Fruit fly (Drosophila melanogaster): ENCODE measurements around the gene CG43091.
A peak's percentile ranks its signal among the peaks of the same experiment; 100 is the strongest.

Gene CG43091

DNA sequence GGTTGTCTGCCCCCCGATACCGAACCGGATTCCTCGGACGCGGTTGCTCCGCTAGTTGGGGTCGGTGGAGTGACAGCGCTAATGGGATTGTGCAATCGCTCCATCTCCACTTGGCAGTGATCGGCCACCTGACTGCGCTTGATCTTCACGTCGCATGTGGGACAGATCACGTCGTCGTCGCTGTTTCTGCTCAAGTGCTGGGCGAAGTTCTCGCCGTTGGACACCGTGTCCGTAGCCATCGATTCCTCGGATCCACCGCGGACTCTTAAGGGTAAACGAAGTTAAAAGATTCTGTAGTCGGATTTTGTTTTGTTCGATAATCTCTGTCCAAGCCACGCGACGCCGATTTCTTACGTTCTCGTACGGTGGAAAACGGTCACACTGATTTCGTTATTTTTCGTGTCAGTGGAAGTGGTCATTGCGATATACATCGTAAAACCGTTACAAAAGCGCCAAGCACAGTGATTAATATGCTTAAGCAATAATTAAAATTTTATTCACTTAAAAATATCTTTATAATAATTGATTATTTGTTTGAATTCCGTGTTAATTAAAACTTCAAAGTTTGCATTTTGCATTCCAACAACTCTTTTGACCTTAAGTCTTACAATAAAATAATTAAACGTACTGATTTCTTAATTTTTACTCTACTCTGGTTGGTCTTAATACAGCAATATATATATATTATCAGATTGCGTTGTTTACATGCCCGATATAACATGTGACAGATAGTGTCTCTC, 42.3 kb downstream of the CG43091 start, which contains the start of gene RNF220 (continued):
- TF ChIP-seq sens (GFP tag) = no peak
- no peak for TF ChIP-seq CG12744 (GFP tag; optimal IDR thresholded peaks at IDR 0.05)
- no peak for TF ChIP-seq CG10462 (GFP tag; optimal IDR thresholded peaks at IDR 0.05)
- peak; percentile 8; the same call in 1 of the 2 replicates for TF ChIP-seq Ptx1 (GFP tag; IDR thresholded peaks at IDR 0.05)
- TF ChIP-seq prd (optimal IDR thresholded peaks at IDR 0.05) = no peak
- peak; percentile 7; the same call in 1 of the 3 replicates for TF ChIP-seq prd (GFP tag; IDR thresholded peaks at IDR 0.05)
- TF ChIP-seq Mrtf (GFP tag; IDR thresholded peaks at IDR 0.05) = no peak
- no peak for TF ChIP-seq Hand (GFP tag; optimal IDR thresholded peaks at IDR 0.05)
- TF ChIP-seq gfzf (GFP tag; optimal IDR thresholded peaks at IDR 0.05) = peak; percentile 73
- peak; percentile 20 for TF ChIP-seq Ets97D (GFP tag; optimal IDR thresholded peaks at IDR 0.05)
- peak; percentile 21 for TF ChIP-seq az2 (GFP tag; optimal IDR thresholded peaks at IDR 0.05)
- no peak for TF ChIP-seq CG31388 (GFP tag; optimal IDR thresholded peaks at IDR 0.05)
- peak; percentile 51 for TF ChIP-seq pzg (GFP tag; optimal IDR thresholded peaks at IDR 0.05)
- no peak for TF ChIP-seq CG3847 (GFP tag; IDR thresholded peaks at IDR 0.05)
- TF ChIP-seq mam (GFP tag; optimal IDR thresholded peaks at IDR 0.05) = no peak
- no peak for TF ChIP-seq Fer1 (GFP tag; optimal IDR thresholded peaks at IDR 0.05)
- TF ChIP-seq Neu2 (GFP tag; optimal IDR thresholded peaks at IDR 0.05; ENCODE audit: borderline replicate concordance) = no peak
- no peak for TF ChIP-seq CG17359 (tag; optimal IDR thresholded peaks at IDR 0.05)
- 0 out of 3 replicates have a peak, but pooled peaks have one; percentile 20 for TF ChIP-seq zfh1 (GFP tag; IDR thresholded peaks at IDR 0.05)
- TF ChIP-seq rib (GFP tag; IDR thresholded peaks at IDR 0.05) = no peak
- TF ChIP-seq CG4854 (GFP tag; optimal IDR thresholded peaks at IDR 0.05) = no peak
- no peak for TF ChIP-seq hth (optimal IDR thresholded peaks at IDR 0.05)
- TF ChIP-seq CG31441 (GFP tag; IDR thresholded peaks at IDR 0.05) = peak; percentile 58; the same call in 1 of the 2 replicates
- no peak for TF ChIP-seq croc (GFP tag; conservative IDR thresholded peaks at IDR 0.05)
- TF ChIP-seq CHES-1-like (GFP tag; optimal IDR thresholded peaks at IDR 0.05) = no peak
- TF ChIP-seq da (GFP tag; optimal IDR thresholded peaks at IDR 0.05) = no peak
- TF ChIP-seq ken (GFP tag; IDR thresholded peaks at IDR 0.05) = no peak
- no peak for TF ChIP-seq sqz (GFP tag; optimal IDR thresholded peaks at IDR 0.05)
- TF ChIP-seq jing (GFP tag; optimal IDR thresholded peaks at IDR 0.05) = no peak
- no peak for TF ChIP-seq CG6689 (GFP tag; IDR thresholded peaks at IDR 0.05)
- TF ChIP-seq ase (GFP tag; IDR thresholded peaks at IDR 0.05) = no peak
- TF ChIP-seq CG9609 (GFP tag; optimal IDR thresholded peaks at IDR 0.05) = no peak
- TF ChIP-seq CG16779 (GFP tag; IDR thresholded peaks at IDR 0.05) = no peak
- peak; percentile 38 for TF ChIP-seq CTCF (GFP tag; optimal IDR thresholded peaks at IDR 0.05)
- peak; percentile 81 for TF ChIP-seq CG6791 (GFP tag; IDR thresholded peaks at IDR 0.05; ENCODE audit: partially characterized antibody)
- peak; percentile 47 for TF ChIP-seq CG9932 (GFP tag; IDR thresholded peaks at IDR 0.05)
- TF ChIP-seq Myb (GFP tag; optimal IDR thresholded peaks at IDR 0.05) = peak; percentile 68
- TF ChIP-seq Camta (GFP tag; optimal IDR thresholded peaks at IDR 0.05) = no peak
- no peak for TF ChIP-seq bab2 (GFP tag; optimal IDR thresholded peaks at IDR 0.05)
- TF ChIP-seq cato (GFP tag; optimal IDR thresholded peaks at IDR 0.05; ENCODE audit: borderline replicate concordance) = no peak
- TF ChIP-seq klu (GFP tag; IDR thresholded peaks at IDR 0.05) = 0 out of 2 replicates have a peak, but pooled peaks have one; percentile 8
- no peak for TF ChIP-seq HmgD (GFP tag; optimal IDR thresholded peaks at IDR 0.05)
- peak; percentile 34 for TF ChIP-seq CG2712 (tag; optimal IDR thresholded peaks at IDR 0.05)
- TF ChIP-seq CG13287 (GFP tag; IDR thresholded peaks at IDR 0.05; ENCODE audit: partially characterized antibody) = peak; percentile 70
- no peak for TF ChIP-seq CG4282 (GFP tag; optimal IDR thresholded peaks at IDR 0.05)
- TF ChIP-seq CG8290 (GFP tag; optimal IDR thresholded peaks at IDR 0.05) = no peak
- peak in 1 of 2 experiments; percentile 1 for TF ChIP-seq CG8290 (tag; optimal IDR thresholded peaks at IDR 0.05)
- TF ChIP-seq cwo (GFP tag; optimal IDR thresholded peaks at IDR 0.05) = no peak
- TF ChIP-seq fu2 (GFP tag; optimal IDR thresholded peaks at IDR 0.05) = no peak
- peak; percentile 60 for TF ChIP-seq zen2 (GFP tag; IDR thresholded peaks at IDR 0.05; ENCODE audit: partially characterized antibody)
- no peak for TF ChIP-seq ap (GFP tag; IDR thresholded peaks at IDR 0.05)
- TF ChIP-seq CG11504 (tag; optimal IDR thresholded peaks at IDR 0.05) = no peak

All from whole organism, embryonic.